Fruit fly (Drosophila melanogaster): Measurements from ENCODE around the gene CG43391.

The CG43391 gene

dm6 chr3L:11547302-11547994 is 33.4 kb downstream of the CG43391 start:
- no peak for TF ChIP-seq Mnt (GFP tag; optimal IDR thresholded peaks at IDR 0.05)
- TF ChIP-seq cnc (optimal IDR thresholded peaks at IDR 0.05), result no peak
- TF ChIP-seq tj (GFP tag; optimal IDR thresholded peaks at IDR 0.05), result peak; percentile 97
- no peak for TF ChIP-seq CG14711 (tag; optimal IDR thresholded peaks at IDR 0.05)
- TF ChIP-seq cic (GFP tag; optimal IDR thresholded peaks at IDR 0.05), result no peak
- TF ChIP-seq bab1 (GFP tag; optimal IDR thresholded peaks at IDR 0.05), result no peak
- TF ChIP-seq CG1620 (GFP tag; optimal IDR thresholded peaks at IDR 0.05), result no peak
- no peak for TF ChIP-seq CG12768 (GFP tag; optimal IDR thresholded peaks at IDR 0.05)
- no peak for TF ChIP-seq CG7101 (tag; optimal IDR thresholded peaks at IDR 0.05)

DNA sequence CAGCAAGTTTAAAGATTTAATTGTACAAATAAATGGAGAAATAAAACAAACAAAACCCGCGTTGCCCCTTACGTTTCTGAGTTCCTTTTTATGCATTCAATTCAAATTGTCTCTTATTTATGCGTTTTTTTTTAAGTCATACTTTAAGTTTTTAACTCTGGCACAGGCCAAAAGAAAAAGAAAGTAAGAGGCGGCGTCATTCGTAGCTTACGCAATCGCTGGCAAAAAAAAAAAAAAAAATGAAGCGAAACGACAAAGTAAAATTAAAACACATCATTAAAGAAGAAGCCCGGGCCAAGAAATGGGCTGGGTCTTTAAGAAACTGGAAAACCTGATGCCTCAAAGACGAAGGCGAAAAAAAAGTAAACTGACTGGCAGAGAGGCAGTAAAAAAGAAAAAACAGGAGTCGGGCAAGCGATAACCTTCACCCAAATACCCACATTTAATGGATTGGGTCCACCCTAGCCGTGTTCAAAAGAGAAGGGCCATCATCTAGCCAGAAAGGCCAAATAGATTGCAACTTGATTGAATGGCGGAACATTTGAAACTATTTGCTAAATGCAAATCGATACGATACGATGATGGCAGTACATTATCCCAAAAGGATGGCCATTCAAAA is 37.0 kb downstream of the CG43391 start:
- TF ChIP-seq cic (GFP tag; optimal IDR thresholded peaks at IDR 0.05) (no peak), kay (GFP tag; ENCODE audit: borderline replicate concordance) (peak; percentile 72)

DNA sequence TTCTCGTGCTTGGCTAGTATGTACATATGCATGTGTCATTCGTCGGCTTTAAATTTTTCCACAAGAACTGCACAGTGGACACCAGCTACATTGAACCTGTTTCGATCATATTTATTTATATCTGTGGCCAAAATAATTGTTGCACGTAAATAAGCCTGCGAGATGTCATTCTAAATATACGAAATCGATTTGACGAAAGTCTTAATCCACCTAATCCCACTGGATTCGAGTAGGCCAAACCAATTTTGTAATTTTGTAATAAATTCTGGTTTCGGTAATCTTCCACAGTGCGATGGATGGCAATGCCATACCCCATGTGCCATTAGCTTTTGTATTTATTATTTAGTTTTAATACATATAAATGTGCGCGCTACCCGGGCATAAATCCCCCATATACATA is 37.9 kb downstream of the CG43391 start:
- TF ChIP-seq CG7045 (GFP tag; optimal IDR thresholded peaks at IDR 0.05), result no peak
- no peak for TF ChIP-seq Clk (GFP tag; optimal IDR thresholded peaks at IDR 0.05)
- no peak for TF ChIP-seq cnc (optimal IDR thresholded peaks at IDR 0.05)
- no peak for TF ChIP-seq Mnt (GFP tag; optimal IDR thresholded peaks at IDR 0.05)
- TF ChIP-seq CG11617 (GFP tag; optimal IDR thresholded peaks at IDR 0.05), result no peak
- no peak for TF ChIP-seq CG5204 (GFP tag; optimal IDR thresholded peaks at IDR 0.05)
- TF ChIP-seq kay (GFP tag; ENCODE audit: borderline replicate concordance), result no peak

DNA sequence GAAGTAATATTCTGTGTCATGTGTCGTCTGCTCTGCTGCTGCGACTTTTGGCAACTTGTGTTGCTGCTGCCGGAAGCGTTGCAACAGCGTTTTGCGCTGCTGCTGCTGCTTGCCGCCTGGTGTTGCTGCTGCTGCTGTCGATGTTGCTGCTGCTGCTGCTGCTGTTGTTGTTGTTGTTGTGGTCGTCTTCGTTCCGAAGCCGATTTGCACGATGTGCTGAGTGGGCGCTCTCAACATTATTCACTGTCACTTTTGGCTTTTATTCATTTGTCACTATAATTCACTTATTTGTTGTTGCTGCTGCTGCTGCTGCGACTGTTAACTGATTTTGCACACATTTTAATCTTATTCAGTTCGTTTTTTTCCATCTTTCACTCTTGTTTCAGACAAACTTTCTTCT is 38.4 kb downstream of the CG43391 start:
- no peak for TF ChIP-seq kay (GFP tag; ENCODE audit: borderline replicate concordance)
- peak; percentile 1 for TF ChIP-seq tj (GFP tag; optimal IDR thresholded peaks at IDR 0.05)

DNA sequence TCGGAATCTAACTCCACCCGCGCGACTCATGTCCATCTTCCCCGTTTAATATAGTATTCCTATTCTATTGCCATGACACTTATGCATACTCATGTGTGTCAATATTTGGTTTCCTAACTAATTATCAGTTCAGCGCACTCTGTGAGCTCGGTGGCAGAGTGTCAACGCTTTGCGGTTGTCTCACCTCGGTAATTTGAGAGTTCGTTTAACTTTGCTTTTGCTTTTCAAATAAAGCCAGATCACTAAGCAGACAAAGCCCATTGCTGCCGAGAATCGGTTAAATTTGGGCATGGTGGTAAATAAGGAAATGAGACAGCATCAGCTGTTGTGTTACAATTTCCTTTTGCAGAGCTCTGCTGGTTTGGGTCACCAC is 40.5 kb downstream of the CG43391 start:
- no peak for TF ChIP-seq Mnt (GFP tag; optimal IDR thresholded peaks at IDR 0.05)
- peak; percentile 26 for TF ChIP-seq CG7101 (tag; optimal IDR thresholded peaks at IDR 0.05)
- TF ChIP-seq Crg-1 (GFP tag; optimal IDR thresholded peaks at IDR 0.05), result peak; percentile 42
- TF ChIP-seq cic (GFP tag; optimal IDR thresholded peaks at IDR 0.05), result peak; percentile 6

DNA sequence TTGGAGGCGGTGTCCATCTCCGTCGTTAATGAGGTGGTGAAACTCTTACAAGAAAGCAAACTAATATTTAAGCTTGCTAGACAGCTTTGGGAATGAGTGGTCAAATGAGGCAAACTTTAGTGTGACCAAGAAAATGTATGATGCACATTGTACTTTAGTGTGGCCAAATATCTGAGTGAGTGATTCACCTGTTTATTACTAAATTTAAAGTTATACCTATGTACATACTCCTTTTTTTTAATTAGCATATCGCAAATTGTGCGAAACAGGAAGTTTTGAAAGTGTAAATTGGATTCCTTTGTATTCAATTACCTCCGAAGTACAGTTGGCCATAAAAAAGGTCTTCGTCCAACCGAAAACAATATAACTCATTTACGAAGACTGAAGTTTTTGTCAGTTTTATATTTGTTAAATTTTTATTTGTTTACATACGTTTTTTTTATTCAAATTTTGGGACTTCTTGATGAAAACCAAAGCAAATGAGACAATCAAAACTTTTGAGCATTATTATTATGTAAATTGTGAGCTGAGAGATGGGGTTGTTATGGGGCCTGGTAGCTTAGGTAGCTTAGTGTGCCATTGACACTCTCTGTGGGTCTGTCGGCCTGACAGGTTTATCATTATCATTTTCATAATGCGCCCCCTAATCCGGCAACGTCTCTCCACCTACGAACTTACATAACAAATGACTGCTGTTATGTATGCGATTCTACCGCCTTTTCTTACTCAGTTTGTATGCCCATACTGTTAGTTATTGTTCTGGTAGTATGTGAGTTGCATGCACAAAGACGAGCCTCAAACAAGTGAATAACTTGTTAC is 41.1 kb downstream of the CG43391 start:
- TF ChIP-seq CG14711 (tag; optimal IDR thresholded peaks at IDR 0.05) (no peak), pad (GFP tag; optimal IDR thresholded peaks at IDR 0.05) (no peak), Crg-1 (GFP tag; optimal IDR thresholded peaks at IDR 0.05) (no peak), CG7101 (tag; optimal IDR thresholded peaks at IDR 0.05) (no peak), toe (GFP tag; optimal IDR thresholded peaks at IDR 0.05) (no peak), CG12768 (GFP tag; optimal IDR thresholded peaks at IDR 0.05) (no peak), CG7045 (GFP tag; optimal IDR thresholded peaks at IDR 0.05) (no peak), CG11617 (GFP tag; optimal IDR thresholded peaks at IDR 0.05) (no peak)

DNA sequence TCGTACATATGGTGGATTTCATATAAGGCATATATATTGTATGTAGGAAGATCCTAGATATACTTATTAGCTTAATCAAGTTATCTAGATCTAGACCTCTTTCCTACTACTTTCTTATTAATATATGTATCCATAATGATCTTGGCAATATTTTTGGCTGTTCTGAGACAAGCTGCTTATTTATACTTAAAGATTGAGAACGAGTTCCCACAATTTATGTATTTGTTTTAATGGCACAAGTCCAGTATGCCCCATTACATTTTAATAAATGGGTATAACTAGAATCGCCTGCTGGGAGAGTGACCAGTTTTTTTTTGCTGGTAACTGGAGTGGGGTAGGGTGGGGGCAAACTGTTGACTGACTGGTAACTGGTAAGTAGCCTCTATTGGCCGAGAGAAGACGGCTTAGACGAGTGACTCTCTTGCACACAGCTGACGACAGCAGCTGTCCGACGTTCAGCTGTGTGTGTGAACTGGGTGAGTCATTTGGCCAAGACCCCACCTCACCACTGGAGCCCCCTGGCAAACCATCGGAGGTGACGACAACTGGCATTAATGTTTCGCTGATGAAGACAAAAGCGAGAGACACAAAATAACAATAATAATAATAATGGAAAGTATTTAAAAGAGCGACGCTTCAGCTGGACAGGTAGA is 43.9 kb downstream of the CG43391 start:
- TF ChIP-seq CG7101 (tag; optimal IDR thresholded peaks at IDR 0.05) (no peak), CG12768 (GFP tag; optimal IDR thresholded peaks at IDR 0.05) (no peak), kay (GFP tag; ENCODE audit: borderline replicate concordance) (peak; percentile 89), tj (GFP tag; optimal IDR thresholded peaks at IDR 0.05) (peak; percentile 81), cic (GFP tag; optimal IDR thresholded peaks at IDR 0.05) (no peak), Mnt (GFP tag; optimal IDR thresholded peaks at IDR 0.05) (no peak), pad (GFP tag; optimal IDR thresholded peaks at IDR 0.05) (no peak), Clk (GFP tag; optimal IDR thresholded peaks at IDR 0.05) (no peak), CG7045 (GFP tag; optimal IDR thresholded peaks at IDR 0.05) (no peak), Crg-1 (GFP tag; optimal IDR thresholded peaks at IDR 0.05) (no peak), cnc (optimal IDR thresholded peaks at IDR 0.05) (no peak)

- TF ChIP-seq CG1620 (GFP tag; optimal IDR thresholded peaks at IDR 0.05), result no peak
- TF ChIP-seq cnc (optimal IDR thresholded peaks at IDR 0.05), result no peak
- no peak for TF ChIP-seq ovo (GFP tag; optimal IDR thresholded peaks at IDR 0.05)
- TF ChIP-seq Crg-1 (GFP tag; optimal IDR thresholded peaks at IDR 0.05), result no peak
- no peak for TF ChIP-seq CG12768 (GFP tag; optimal IDR thresholded peaks at IDR 0.05)
- TF ChIP-seq CG33017 (tag; optimal IDR thresholded peaks at IDR 0.05), result no peak
- TF ChIP-seq tj (GFP tag; optimal IDR thresholded peaks at IDR 0.05), result no peak
- TF ChIP-seq pad (GFP tag; optimal IDR thresholded peaks at IDR 0.05), result no peak
- TF ChIP-seq cic (GFP tag; optimal IDR thresholded peaks at IDR 0.05), result no peak
- no peak for TF ChIP-seq bab1 (GFP tag; optimal IDR thresholded peaks at IDR 0.05)
- no peak for TF ChIP-seq toe (GFP tag; optimal IDR thresholded peaks at IDR 0.05)
- TF ChIP-seq Mnt (GFP tag; optimal IDR thresholded peaks at IDR 0.05), result no peak
- TF ChIP-seq CG14711 (tag; optimal IDR thresholded peaks at IDR 0.05), result no peak
- TF ChIP-seq CG11617 (GFP tag; optimal IDR thresholded peaks at IDR 0.05), result no peak
- TF ChIP-seq Hr96 (GFP tag; optimal IDR thresholded peaks at IDR 0.05), result no peak
- TF ChIP-seq kay (GFP tag; ENCODE audit: borderline replicate concordance), result no peak
These were observed 44.7 kb downstream of the CG43391 start for dm6 chr3L:11536132-11536531.

Data from whole organism, adult.